Worm (Caenorhabditis elegans) whole organism, early embryonic: Measurements from ENCODE around the gene doxa-1.

Experiments
- B0310.2 ChIP-seq: sonication (generic microtip); optimal IDR thresholded peaks from 2 replicates; lab custom pipeline; 2016; ENCODE audit warnings: mild to moderate bottlenecking, missing genetic modification characterization, missing compliant biosample characterization
- F13C5.2 ChIP-seq: sonication (generic microtip); optimal IDR thresholded peaks from 2 replicates; lab custom pipeline; 2017; ENCODE audit warnings: mild to moderate bottlenecking, missing genetic modification characterization, inconsistent platforms, missing compliant biosample characterization
- aly-1 ChIP-seq: sonication (generic microtip); optimal IDR thresholded peaks from 2 replicates; lab custom pipeline; 2016; ENCODE audit warnings: missing genetic modification characterization, missing compliant biosample characterization
- ama-1 ChIP-seq: fragments of 150-350 bp; optimal IDR thresholded peaks from 2 replicates; lab custom pipeline; 2014
- ceh-13 ChIP-seq: fragments of 200-800 bp; sonication (Bioruptor generic); optimal IDR thresholded peaks from 2 replicates; lab custom pipeline; 2018; ENCODE audit warnings: mild to moderate bottlenecking, missing genetic modification characterization, missing compliant biosample characterization
- ceh-36 ChIP-seq: sonication (generic microtip); optimal IDR thresholded peaks from 2 replicates; lab custom pipeline; 2016; ENCODE audit warnings: missing genetic modification characterization, inconsistent platforms, missing compliant biosample characterization
- ets-7 ChIP-seq: sonication (generic microtip); optimal IDR thresholded peaks from 2 replicates; lab custom pipeline; 2016; ENCODE audit warnings: missing genotype, missing genetic modification characterization, missing compliant biosample characterization
- flt-1 ChIP-seq: fragments of 200-800 bp; sonication (Bioruptor generic); IDR thresholded peaks from 2 replicates; pipeline ENCODE4 v1.3.6; 2022; ENCODE audit warnings: missing genetic modification characterization, missing compliant biosample characterization
- hmbx-1 ChIP-seq: sonication (generic microtip); optimal IDR thresholded peaks from 2 replicates; lab custom pipeline; 2016; ENCODE audit warnings: mild to moderate bottlenecking, missing genetic modification characterization, missing compliant biosample characterization
- hmg-4 ChIP-seq: fragments of 200-800 bp; sonication (Bioruptor generic); optimal IDR thresholded peaks from 2 replicates; lab custom pipeline; 2018; ENCODE audit warnings: mild to moderate bottlenecking, missing genetic modification characterization, missing compliant biosample characterization
- hnd-1 ChIP-seq: sonication (generic microtip); optimal IDR thresholded peaks from 2 replicates; lab custom pipeline; 2016; ENCODE audit warnings: missing genetic modification characterization, missing compliant biosample characterization
- pes-1 ChIP-seq: fragments of 200-800 bp; sonication (Bioruptor generic); IDR thresholded peaks from 2 replicates; pipeline ENCODE4 v1.3.6; 2022; ENCODE audit warnings: missing genetic modification reagents, missing genetic modification characterization, missing compliant biosample characterization
- scrt-1 ChIP-seq: fragments of 200-800 bp; sonication (Bioruptor generic); IDR thresholded peaks from 2 replicates; pipeline ENCODE4 v1.3.6; 2022; ENCODE audit warnings: missing genetic modification characterization, missing compliant biosample characterization
- sea-1 ChIP-seq: fragments of 200-800 bp; sonication (Bioruptor generic); conservative IDR thresholded peaks from 2 replicates; pipeline ENCODE4 v1.3.6; 2022; ENCODE audit warnings: missing genetic modification characterization, missing compliant biosample characterization
- tbx-11 ChIP-seq: fragments of 200-800 bp; sonication (Bioruptor generic); IDR thresholded peaks from 2 replicates; pipeline ENCODE4 v1.3.6; 2022; ENCODE audit warnings: missing genetic modification characterization, missing compliant biosample characterization
- tbx-37 ChIP-seq: fragments of 200-800 bp; sonication (Bioruptor generic); conservative IDR thresholded peaks from 2 replicates; pipeline ENCODE4 v1.3.6; 2022; ENCODE audit warnings: missing genetic modification reagents, missing genetic modification characterization, missing compliant biosample characterization
- tra-4 ChIP-seq: sonication (generic microtip); optimal IDR thresholded peaks from 2 replicates; lab custom pipeline; 2017; ENCODE audit warnings: missing genetic modification characterization, missing compliant biosample characterization

The doxa-1 gene

DNA sequence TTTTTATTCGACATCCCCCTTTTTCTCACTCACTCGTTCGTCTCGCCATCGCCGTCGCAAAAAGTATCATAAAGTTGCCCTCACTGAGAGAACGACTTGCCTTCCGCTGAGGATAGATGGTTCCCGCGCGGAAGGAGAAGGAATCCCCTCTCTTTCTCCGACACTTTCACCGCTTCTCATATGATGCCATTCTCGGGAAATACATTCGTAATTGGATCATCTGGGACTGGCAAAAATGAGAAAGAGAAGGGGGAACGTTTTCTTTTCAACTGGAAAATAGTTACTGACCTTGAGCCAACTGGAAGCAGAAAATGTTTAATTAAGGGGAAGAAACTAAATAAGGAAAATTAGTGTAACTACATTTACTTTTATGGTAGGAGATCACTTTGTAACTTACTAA, 9.1 kb upstream of the doxa-1 start:
- TF ChIP-seq scrt-1 (GFP tag; lab: Robert Waterston, UW) (no peak), sea-1 (GFP tag; lab: Robert Waterston, UW) (no peak), F13C5.2 (tag; lab: Kevin White, UChicago) (no peak), tra-4 (tag; lab: Kevin White, UChicago) (no peak), hnd-1 (no peak), ets-7 (tag; lab: Kevin White, UChicago) (no peak), tbx-37 (GFP tag; lab: Robert Waterston, UW) (no peak), hmbx-1 (tag; lab: Kevin White, UChicago) (no peak), ceh-36 (tag; lab: Kevin White, UChicago) (no peak), ceh-13 (GFP tag; lab: Kevin White, UChicago) (no peak), pes-1 (no peak), ama-1 (lab: Kevin White, UChicago) (no peak), hmg-4 (no peak), flt-1 (GFP tag; lab: Robert Waterston, UW) (no peak)

- TF ChIP-seq F13C5.2 (tag; lab: Kevin White, UChicago) (no peak), hnd-1 (no peak), ceh-13 (GFP tag; lab: Kevin White, UChicago) (no peak), tra-4 (tag; lab: Kevin White, UChicago) (no peak), B0310.2 (tag; lab: Kevin White, UChicago) (no peak), tbx-37 (GFP tag; lab: Robert Waterston, UW) (no peak), hmg-4 (no peak), aly-1 (tag; lab: Kevin White, UChicago) (no peak)
Observed at ce11 chrIII:8573301-8573700, 7.6 kb upstream of the doxa-1 start.

ce11 chrIII:8573869-8574268, 7.0 kb upstream of the doxa-1 start:
- TF ChIP-seq flt-1 (GFP tag; lab: Robert Waterston, UW), result no peak
- no peak for TF ChIP-seq aly-1 (tag; lab: Kevin White, UChicago)
- TF ChIP-seq hmg-4, result no peak
- no peak for TF ChIP-seq ets-7 (tag; lab: Kevin White, UChicago)
- no peak for TF ChIP-seq ceh-13 (GFP tag; lab: Kevin White, UChicago)
- no peak for TF ChIP-seq tra-4 (tag; lab: Kevin White, UChicago)
- TF ChIP-seq tbx-37 (GFP tag; lab: Robert Waterston, UW), result no peak
- no peak for TF ChIP-seq B0310.2 (tag; lab: Kevin White, UChicago)
- TF ChIP-seq pes-1, result no peak
- TF ChIP-seq sea-1 (GFP tag; lab: Robert Waterston, UW), result no peak
- no peak for TF ChIP-seq tbx-11
- no peak for TF ChIP-seq hnd-1
- no peak for TF ChIP-seq scrt-1 (GFP tag; lab: Robert Waterston, UW)
- no peak for TF ChIP-seq ceh-36 (tag; lab: Kevin White, UChicago)
- TF ChIP-seq ama-1 (lab: Kevin White, UChicago), result no peak
- no peak for TF ChIP-seq F13C5.2 (tag; lab: Kevin White, UChicago)
- TF ChIP-seq hmbx-1 (tag; lab: Kevin White, UChicago), result no peak

- TF ChIP-seq F13C5.2 (tag; lab: Kevin White, UChicago) (no peak), sea-1 (GFP tag; lab: Robert Waterston, UW) (no peak), ama-1 (lab: Kevin White, UChicago) (no peak), ceh-36 (tag; lab: Kevin White, UChicago) (no peak), aly-1 (tag; lab: Kevin White, UChicago) (no peak), hmg-4 (no peak), pes-1 (no peak), hnd-1 (no peak), flt-1 (GFP tag; lab: Robert Waterston, UW) (no peak), hmbx-1 (tag; lab: Kevin White, UChicago) (no peak), ceh-13 (GFP tag; lab: Kevin White, UChicago) (no peak), tbx-37 (GFP tag; lab: Robert Waterston, UW) (no peak), ets-7 (tag; lab: Kevin White, UChicago) (no peak), scrt-1 (GFP tag; lab: Robert Waterston, UW) (no peak)
Observed at ce11 chrIII:8574299-8574698, 6.6 kb upstream of the doxa-1 start.

DNA sequence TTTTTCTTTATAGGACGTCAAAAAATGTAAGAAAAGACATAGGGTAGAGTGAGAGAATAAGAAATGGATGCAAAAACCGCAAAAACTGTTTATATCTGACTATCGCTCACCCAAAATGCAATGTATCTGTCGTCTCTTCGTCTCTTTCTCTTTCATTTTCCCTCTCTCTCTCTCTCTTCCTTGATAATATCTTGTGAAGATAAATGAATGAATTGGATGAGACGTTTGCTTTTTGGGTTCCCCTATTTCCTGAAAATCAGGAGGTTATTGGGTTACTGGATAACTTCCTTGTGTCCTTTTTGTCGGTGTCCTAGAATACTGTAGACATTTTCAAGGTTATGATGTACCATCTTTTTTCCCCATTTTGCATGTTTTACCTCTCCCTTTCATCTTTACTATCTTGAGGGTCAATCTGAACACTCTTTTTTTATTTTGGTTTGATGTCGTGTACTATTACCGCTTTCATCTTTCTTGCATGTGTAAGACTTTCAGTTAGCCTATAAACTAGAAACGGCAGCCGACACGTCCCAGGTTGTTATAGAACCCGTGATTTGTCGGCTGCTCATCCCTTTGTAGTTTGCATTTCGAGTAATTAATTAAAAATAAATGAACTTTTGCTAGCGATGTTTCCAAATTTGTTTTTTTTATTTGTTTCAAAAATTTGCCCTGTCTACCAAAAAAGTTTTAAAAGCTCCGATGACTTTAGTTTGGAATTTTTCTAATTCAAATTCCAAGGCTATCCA, 5.4 kb upstream of the doxa-1 start:
- no peak for TF ChIP-seq aly-1 (tag; lab: Kevin White, UChicago)
- TF ChIP-seq tra-4 (tag; lab: Kevin White, UChicago), result no peak
- TF ChIP-seq tbx-37 (GFP tag; lab: Robert Waterston, UW), result no peak
- no peak for TF ChIP-seq tbx-11
- TF ChIP-seq ama-1 (lab: Kevin White, UChicago), result no peak
- TF ChIP-seq hmg-4, result no peak
- TF ChIP-seq sea-1 (GFP tag; lab: Robert Waterston, UW), result no peak
- TF ChIP-seq pes-1, result no peak
- TF ChIP-seq hmbx-1 (tag; lab: Kevin White, UChicago), result no peak
- TF ChIP-seq scrt-1 (GFP tag; lab: Robert Waterston, UW), result no peak
- no peak for TF ChIP-seq ceh-36 (tag; lab: Kevin White, UChicago)
- TF ChIP-seq ets-7 (tag; lab: Kevin White, UChicago), result no peak
- TF ChIP-seq hnd-1, result no peak
- no peak for TF ChIP-seq F13C5.2 (tag; lab: Kevin White, UChicago)
- no peak for TF ChIP-seq ceh-13 (GFP tag; lab: Kevin White, UChicago)

ce11 chrIII:8577534-8577933, 3.4 kb upstream of the doxa-1 start:
- no peak for TF ChIP-seq tbx-37 (GFP tag; lab: Robert Waterston, UW)
- TF ChIP-seq ceh-13 (GFP tag; lab: Kevin White, UChicago), result no peak
- no peak for TF ChIP-seq B0310.2 (tag; lab: Kevin White, UChicago)
- TF ChIP-seq hnd-1, result no peak

DNA sequence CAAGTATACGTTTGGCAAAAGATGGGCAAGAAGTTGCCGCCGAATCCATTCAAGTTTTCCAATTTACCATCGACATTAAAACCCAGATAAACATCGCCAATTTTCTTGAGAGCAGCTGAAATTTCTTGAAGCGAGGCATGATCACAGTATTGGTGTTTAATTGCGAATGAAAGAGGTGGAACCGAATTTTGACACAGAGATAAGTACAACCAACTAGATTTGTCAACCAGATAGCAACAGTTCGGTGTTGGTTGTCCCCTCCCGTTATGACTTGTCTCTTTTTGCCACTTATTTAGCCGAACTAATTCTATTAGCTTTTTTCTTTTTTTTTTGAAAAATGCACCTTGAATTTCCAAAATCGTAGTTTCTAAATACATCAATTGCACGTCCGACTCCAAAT, 2.5 kb upstream of the doxa-1 start:
- TF ChIP-seq tbx-37 (GFP tag; lab: Robert Waterston, UW) (no peak), ceh-36 (tag; lab: Kevin White, UChicago) (no peak), hmg-4 (no peak)
